Worm (Caenorhabditis elegans) whole organism, L4 larva: Measurements from ENCODE around the gene F43C11.7.

ENCODE experiments used
- F10B5.3 ChIP-seq: sonication (generic microtip); optimal IDR thresholded peaks from 2 replicates; lab custom pipeline; 2016; ENCODE audit warnings: mild to moderate bottlenecking, missing genetic modification characterization, missing compliant biosample characterization
- F37D6.2 ChIP-seq: sonication (generic microtip); optimal IDR thresholded peaks from 2 replicates; lab custom pipeline; 2016; ENCODE audit warnings: mild to moderate bottlenecking, missing genetic modification characterization, missing compliant biosample characterization
- F49E8.2 ChIP-seq: sonication (generic microtip); optimal IDR thresholded peaks from 2 replicates; lab custom pipeline; 2016; ENCODE audit warnings: missing compliant biosample characterization, mild to moderate bottlenecking, missing genetic modification characterization, borderline replicate concordance
- T26A8.4 ChIP-seq: fragments of 200-800 bp; sonication (Bioruptor generic); IDR thresholded peaks from 2 replicates; pipeline ENCODE4 v1.3.6; 2022; ENCODE audit warnings: missing genetic modification characterization, missing compliant biosample characterization
- Y5F2A.4 ChIP-seq: fragments of 200-800 bp; sonication (Bioruptor generic); optimal IDR thresholded peaks from 2 replicates; lab custom pipeline; 2018; ENCODE audit warnings: mild to moderate bottlenecking, missing genetic modification characterization, missing compliant biosample characterization
- arid-1 ChIP-seq: fragments of 200-800 bp; sonication (Bioruptor generic); conservative IDR thresholded peaks from 2 replicates; pipeline ENCODE4 v1.3.6; 2022; ENCODE audit warnings: missing genetic modification reagents, missing genetic modification characterization, missing compliant biosample characterization
- ceh-20 ChIP-seq: fragments of 200-800 bp; sonication (Bioruptor generic); IDR thresholded peaks from 2 replicates; pipeline ENCODE4 v1.3.6; 2022; ENCODE audit warnings: missing genetic modification reagents, missing genetic modification characterization, missing compliant biosample characterization
- ceh-82 ChIP-seq: sonication (generic microtip); optimal IDR thresholded peaks from 2 replicates; lab custom pipeline; 2017; ENCODE audit warnings: missing biosample characterization, missing genetic modification characterization
- ces-1 ChIP-seq: fragments of 150-350 bp; sonication (generic microtip); optimal IDR thresholded peaks from 4 replicates; lab custom pipeline; 2014; ENCODE audit warnings: missing biosample characterization, missing genetic modification reagents, missing genetic modification characterization
- cey-2 ChIP-seq: sonication (generic microtip); optimal IDR thresholded peaks from 3 replicates; lab custom pipeline; 2017; ENCODE audit warnings: missing genetic modification characterization, mild to moderate bottlenecking, missing compliant biosample characterization, antibody characterized with exemption, borderline replicate concordance; ENCODE audit not compliant: insufficient read depth
- daf-16 ChIP-seq, 3 experiments: sonication (generic microtip); optimal IDR thresholded peaks; 2 replicates each; lab custom pipeline; 2016 to 2017; ENCODE audit warnings: missing genetic modification characterization in 3 of 3, missing genetic modification reagents in 3 of 3, mild to moderate bottlenecking in 2 of 3, missing compliant biosample characterization in 2 of 3, missing biosample characterization in 1 of 3, moderate library complexity in 1 of 3
- dmd-6 ChIP-seq: fragments of 200-800 bp; sonication (Bioruptor generic); IDR thresholded peaks from 2 replicates; pipeline ENCODE4 v1.3.6; 2022; ENCODE audit warnings: missing genetic modification reagents, missing genetic modification characterization, missing compliant biosample characterization
- dmd-9 ChIP-seq: fragments of 200-800 bp; sonication (Bioruptor generic); IDR thresholded peaks from 2 replicates; pipeline ENCODE4 v1.3.6; 2022; ENCODE audit warnings: missing genetic modification reagents, missing genetic modification characterization, missing compliant biosample characterization
- dve-1 ChIP-seq: sonication (generic microtip); optimal IDR thresholded peaks from 2 replicates; lab custom pipeline; 2017; ENCODE audit warnings: antibody characterized with exemption, mild to moderate bottlenecking, missing genetic modification characterization, missing compliant biosample characterization; ENCODE audit not compliant: insufficient read depth
- egl-43 ChIP-seq: fragments of 200-800 bp; sonication (Bioruptor generic); IDR thresholded peaks from 2 replicates; pipeline ENCODE4 v1.3.6; 2022; ENCODE audit warnings: missing genetic modification reagents, missing genetic modification characterization, missing compliant biosample characterization
- fkh-10 ChIP-seq: fragments of 150-350 bp; optimal IDR thresholded peaks from 2 replicates; lab custom pipeline; 2014; ENCODE audit warnings: missing biosample characterization, missing genetic modification reagents, missing genetic modification characterization
- hif-1 ChIP-seq, 2 experiments: sonication (generic microtip); optimal IDR thresholded peaks; 2 replicates each; lab custom pipeline; 2016 to 2017; ENCODE audit warnings: missing compliant biosample characterization in 2 of 2, missing genetic modification characterization in 2 of 2, missing genetic modification reagents in 2 of 2, missing genotype in 2 of 2, mild to moderate bottlenecking in 1 of 2
- hlh-11 ChIP-seq: fragments of 200-800 bp; sonication (Bioruptor generic); optimal IDR thresholded peaks from 2 replicates; lab custom pipeline; 2018; ENCODE audit warnings: mild to moderate bottlenecking, missing genetic modification characterization, missing compliant biosample characterization
- hlh-30 ChIP-seq: sonication (generic microtip); optimal IDR thresholded peaks from 2 replicates; lab custom pipeline; 2017; ENCODE audit warnings: antibody characterized with exemption, mild to moderate bottlenecking, missing genetic modification characterization, missing compliant biosample characterization; ENCODE audit not compliant: insufficient read depth
- lin-1 ChIP-seq: fragments of 200-800 bp; sonication (Bioruptor generic); IDR thresholded peaks from 2 replicates; pipeline ENCODE4 v1.3.6; 2022; ENCODE audit warnings: missing genetic modification reagents, missing genetic modification characterization, missing compliant biosample characterization
- lin-15B ChIP-seq: fragments of 150-350 bp; sonication (generic microtip); optimal IDR thresholded peaks from 3 replicates; lab custom pipeline; 2014; ENCODE audit warnings: missing biosample characterization, missing genetic modification characterization
- madf-5 ChIP-seq, 2 experiments: fragments of 200-800 bp; sonication (Bioruptor generic); IDR thresholded peaks; 2 replicates each; pipeline ENCODE4 v1.3.6; 2022; ENCODE audit warnings: missing compliant biosample characterization in 2 of 2, missing genetic modification characterization in 2 of 2
- madf-9 ChIP-seq: fragments of 200-800 bp; sonication (Bioruptor generic); conservative IDR thresholded peaks from 2 replicates; pipeline ENCODE4 v1.3.6; 2022; ENCODE audit warnings: missing genetic modification reagents, missing genetic modification characterization, missing compliant biosample characterization
- mdl-1 ChIP-seq, 2 experiments: fragments of 150-350 bp in 1 of 2; sonication (generic microtip) in 1 of 2; optimal IDR thresholded peaks; 2 replicates each; lab custom pipeline; 2014 to 2017; ENCODE audit warnings: missing biosample characterization in 2 of 2, missing genetic modification characterization in 2 of 2
- nhr-11 ChIP-seq: fragments of 150-350 bp; optimal IDR thresholded peaks from 2 replicates; lab custom pipeline; 2014; ENCODE audit warnings: missing biosample characterization, missing genetic modification characterization
- nhr-28 ChIP-seq: fragments of 150-350 bp; optimal IDR thresholded peaks from 2 replicates; lab custom pipeline; 2014; ENCODE audit warnings: missing biosample characterization, missing genetic modification characterization
- nhr-42 ChIP-seq: fragments of 200-800 bp; sonication (Bioruptor generic); IDR thresholded peaks from 2 replicates; pipeline ENCODE4 v1.3.6; 2022; ENCODE audit warnings: missing genetic modification characterization, missing compliant biosample characterization
- nhr-77 ChIP-seq: fragments of 150-350 bp; optimal IDR thresholded peaks from 2 replicates; lab custom pipeline; 2014; ENCODE audit warnings: missing biosample characterization, missing genetic modification characterization
- php-3 ChIP-seq: fragments of 200-800 bp; sonication (Bioruptor generic); IDR thresholded peaks from 2 replicates; pipeline ENCODE4 v1.3.6; 2022; ENCODE audit warnings: missing genetic modification reagents, missing genetic modification characterization, missing compliant biosample characterization
- pqm-1 ChIP-seq: sonication (generic microtip); optimal IDR thresholded peaks from 2 replicates; lab custom pipeline; 2017; ENCODE audit warnings: missing biosample characterization, missing genetic modification characterization
- snpc-1.2 ChIP-seq: fragments of 200-800 bp; sonication (Bioruptor generic); IDR thresholded peaks from 2 replicates; pipeline ENCODE4 v1.3.6; 2022; ENCODE audit warnings: missing genetic modification reagents, missing genetic modification characterization, missing compliant biosample characterization
- spr-1 ChIP-seq: sonication (generic microtip); optimal IDR thresholded peaks from 2 replicates; lab custom pipeline; 2016; ENCODE audit warnings: mild to moderate bottlenecking, missing genetic modification characterization, missing compliant biosample characterization
- unc-39 ChIP-seq: sonication (generic microtip); optimal IDR thresholded peaks from 2 replicates; lab custom pipeline; 2017; ENCODE audit warnings: missing biosample characterization, missing genetic modification characterization
- unc-62 ChIP-seq, 3 experiments: fragments of 150-350 bp in 1 of 3; sonication (generic microtip); optimal IDR thresholded peaks in 2 of 3; peaks in 1 of 3; 1 replicate in 1 of 3; 2 replicates in 2 of 3; lab custom pipeline; 2014 to 2017; ENCODE audit warnings: missing biosample characterization in 3 of 3, missing genetic modification characterization in 3 of 3, missing genetic modification reagents in 3 of 3, missing genotype in 1 of 3
- vab-7 ChIP-seq: fragments of 200-800 bp; sonication (Bioruptor generic); IDR thresholded peaks from 2 replicates; pipeline ENCODE4 v1.3.6; 2022; ENCODE audit warnings: missing genetic modification reagents, missing genetic modification characterization, missing compliant biosample characterization
- zfp-2 ChIP-seq: sonication (generic microtip); optimal IDR thresholded peaks from 2 replicates; lab custom pipeline; 2016; ENCODE audit warnings: mild to moderate bottlenecking, missing genetic modification characterization, missing compliant biosample characterization
- ztf-7 ChIP-seq: fragments of 150-350 bp; optimal IDR thresholded peaks from 2 replicates; lab custom pipeline; 2014; ENCODE audit warnings: missing biosample characterization, missing genetic modification characterization

F43C11.7 gene

ce11 chrII:2335572-2335971, at the start of gene F43C11.7:
F43C11.7 (plus strand) TSS chrII:2335897.
- TF ChIP-seq lin-15B (no peak), hlh-30 (tag; lab: Kevin White, UChicago) (peak; percentile 52), dve-1 (tag; lab: Kevin White, UChicago) (peak; percentile 56), dmd-6 (GFP tag; lab: Robert Waterston, UW) (peak; percentile 71), pqm-1 (peak; percentile 80), nhr-42 (no peak), nhr-77 (tag; lab: Kevin White, UChicago) (peak; percentile 69), hlh-11 (tag; lab: Kevin White, UChicago) (peak; percentile 58), ceh-82 (tag; lab: Kevin White, UChicago) (no peak), F10B5.3 (no peak), mdl-1 (tag; optimal IDR thresholded peaks at IDR 0.05; lab: Kevin White, UChicago) (peak in 1 of 2 experiments; percentile 35), php-3 (GFP tag; lab: Robert Waterston, UW) (0 out of 2 replicates have a peak, but pooled peaks have one; percentile 19), ztf-7 (tag; lab: Kevin White, UChicago) (no peak), unc-39 (tag; lab: Kevin White, UChicago) (no peak), nhr-28 (peak; percentile 82), daf-16 (GFP tag; optimal IDR thresholded peaks at IDR 0.05; lab: Kevin White, UChicago) (no peak), daf-16 (tag; optimal IDR thresholded peaks at IDR 0.05; lab: Kevin White, UChicago) (peak; percentile 63)

DNA sequence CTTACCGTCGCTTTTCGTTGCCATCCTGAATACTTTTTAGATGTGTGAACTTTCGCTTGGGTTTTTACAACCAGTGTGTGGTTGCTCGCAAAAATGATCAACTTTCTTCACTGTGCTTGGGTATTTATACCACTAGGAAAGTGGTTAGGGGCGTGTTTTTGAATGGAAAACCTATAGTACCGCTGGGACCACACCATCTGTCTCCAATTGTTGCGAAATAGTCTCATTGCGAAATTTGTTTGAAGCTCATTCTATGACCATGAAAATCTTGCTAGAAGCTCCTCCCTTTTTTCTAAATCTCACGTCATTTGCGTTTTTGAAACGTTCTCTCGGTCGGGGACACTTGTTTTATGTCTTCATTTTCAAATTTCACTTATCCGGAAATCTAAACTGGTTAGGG, 46.9 kb upstream of the F43C11.7 start, which contains the start of the genes K09F6.10 and K09F6.13:
Gene K09F6.10, minus strand, starts transcription at position 86 of the 400 bp plus-strand sequence.
Gene K09F6.13, plus strand, starts transcription at position 317 of the 400 bp plus-strand sequence.
- TF ChIP-seq arid-1 (GFP tag; lab: Robert Waterston, UW), result no peak
- TF ChIP-seq Y5F2A.4, result no peak
- no peak for TF ChIP-seq cey-2 (tag; lab: Kevin White, UChicago)
- no peak for TF ChIP-seq dmd-9 (GFP tag; lab: Robert Waterston, UW)
- TF ChIP-seq nhr-42, result no peak
- TF ChIP-seq madf-5 (GFP tag; IDR thresholded peaks at IDR 0.05; lab: Robert Waterston, UW), result no peak
- no peak for TF ChIP-seq zfp-2 (tag; lab: Kevin White, UChicago)
- TF ChIP-seq F10B5.3, result no peak
- TF ChIP-seq spr-1 (tag; lab: Kevin White, UChicago), result no peak
- TF ChIP-seq snpc-1.2, result no peak
- no peak for TF ChIP-seq nhr-77 (tag; lab: Kevin White, UChicago)
- TF ChIP-seq, all 104 proteins: peak for 0

- TF ChIP-seq vab-7 (peak; percentile 55; the same call in 1 of the 2 replicates), hif-1 (tag; optimal IDR thresholded peaks at IDR 0.05; lab: Kevin White, UChicago) (peak in 1 of 2 experiments; percentile 16), nhr-11 (tag; lab: Kevin White, UChicago) (peak; percentile 22), egl-43 (GFP tag; lab: Robert Waterston, UW) (no peak), madf-9 (no peak), unc-62 (GFP tag; optimal IDR thresholded peaks at IDR 0.05 in 1 of 2; lab: Kevin White, UChicago) (peak in 1 of 2 experiments; percentile 95), unc-62 (tag; optimal IDR thresholded peaks at IDR 0.05; lab: Kevin White, UChicago) (no peak), ceh-20 (GFP tag; lab: Robert Waterston, UW) (peak; percentile 72; the same call in 1 of the 2 replicates)
Observed at ce11 chrII:2289441-2289840, 46.3 kb upstream of the F43C11.7 start.

DNA sequence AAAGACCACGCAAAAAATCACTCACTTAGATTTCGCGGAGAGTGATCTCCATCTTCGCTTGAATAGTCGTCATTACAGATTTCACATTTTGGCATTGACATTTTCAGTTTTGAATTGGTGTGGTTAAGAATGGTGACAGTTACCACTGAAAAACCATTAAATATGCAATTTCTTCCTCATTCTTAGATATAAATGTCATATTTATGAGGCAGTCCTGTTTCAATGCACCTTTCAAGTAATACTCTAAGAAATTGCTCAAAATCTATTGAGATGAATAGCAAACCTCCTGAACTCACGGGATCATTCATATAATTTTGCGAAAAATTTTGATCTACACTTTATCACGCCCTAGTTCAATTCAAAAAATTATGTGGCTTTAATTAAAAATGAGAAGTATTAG, 43.7 kb upstream of the F43C11.7 start, which contains the start of gene K09F6.7:
Gene K09F6.7, minus strand, starts transcription at position 101 of the 400 bp plus-strand sequence.
- no peak for TF ChIP-seq dve-1 (tag; lab: Kevin White, UChicago)
- no peak for TF ChIP-seq mdl-1 (tag; optimal IDR thresholded peaks at IDR 0.05; lab: Kevin White, UChicago)
- TF ChIP-seq F49E8.2, result no peak
- TF ChIP-seq lin-1 (GFP tag; lab: Robert Waterston, UW), result no peak
- no peak for TF ChIP-seq dmd-9 (GFP tag; lab: Robert Waterston, UW)
- no peak for TF ChIP-seq ces-1 (GFP tag; lab: Kevin White, UChicago)
- TF ChIP-seq F37D6.2 (tag; lab: Kevin White, UChicago), result no peak
- TF ChIP-seq spr-1 (tag; lab: Kevin White, UChicago), result no peak
- no peak for TF ChIP-seq fkh-10 (GFP tag; lab: Kevin White, UChicago)
- TF ChIP-seq T26A8.4 (GFP tag; lab: Robert Waterston, UW), result no peak
